ENCODE assay signal across 4 fruit fly cellular contexts in the genomic region with DNA sequence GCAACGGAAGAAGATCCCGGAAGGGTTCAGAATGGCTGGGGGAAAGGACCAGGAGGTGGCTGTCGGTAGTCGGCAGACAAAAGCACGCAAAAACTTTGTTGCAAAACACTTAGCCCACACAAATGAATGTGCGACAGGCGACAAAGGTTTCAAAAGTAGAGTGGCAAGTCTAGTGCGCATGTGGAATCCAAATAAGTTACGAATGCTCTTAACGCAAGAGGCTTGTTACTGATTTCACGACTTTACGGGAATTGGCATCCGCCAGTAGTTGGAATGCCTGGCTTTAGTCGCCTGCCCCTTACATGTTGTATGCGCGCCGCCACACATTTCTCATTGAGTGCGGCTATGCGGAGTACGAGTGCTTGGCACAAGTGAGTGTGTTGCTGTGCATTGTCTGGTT.
TF ChIP-seq lines count a peak whose summit lies in the region.

No protein-coding gene starts in this region.

- no peak for TF ChIP-seq CTCF in whole organism, embryonic (GFP tag; optimal IDR thresholded peaks at IDR 0.05; lab: Kevin White, UChicago)

TF ChIP-seq in whole organism, embryonic, 481 proteins besides CTCF, POLR2A, EP300 and RAD21 (continues in another document):
- no peak for TF ChIP-seq B-H1 (GFP tag; IDR thresholded peaks at IDR 0.05; lab: Robert Waterston, UW)
- no peak for TF ChIP-seq CG9797 (GFP tag; optimal IDR thresholded peaks at IDR 0.05; lab: Kevin White, UChicago)
- no peak for TF ChIP-seq Trl (optimal IDR thresholded peaks at IDR 0.05; lab: Kevin White, UChicago)
- no peak for TF ChIP-seq Trl (GFP tag; optimal IDR thresholded peaks at IDR 0.05; lab: Kevin White, UChicago)
- TF ChIP-seq CG15479 (GFP tag; optimal IDR thresholded peaks at IDR 0.05; lab: Kevin White, UChicago), result no peak
- TF ChIP-seq pan (optimal IDR thresholded peaks at IDR 0.05; lab: Kevin White, UChicago), result no peak
- TF ChIP-seq pan (GFP tag; optimal IDR thresholded peaks at IDR 0.05 in 1 of 2, IDR thresholded peaks at IDR 0.05 in 1 of 2), result peak in 1 of 2 experiments; percentile 16
- TF ChIP-seq CG5953 (GFP tag; IDR thresholded peaks at IDR 0.05; lab: Robert Waterston, UW), result no peak
- no peak for TF ChIP-seq prd (optimal IDR thresholded peaks at IDR 0.05; lab: Kevin White, UChicago)
- TF ChIP-seq prd (GFP tag; IDR thresholded peaks at IDR 0.05; lab: Robert Waterston, UW), result peak; percentile 25; the same call in 1 of the 3 replicates
- peak; percentile 7 for TF ChIP-seq CG1603 (tag; optimal IDR thresholded peaks at IDR 0.05; lab: Kevin White, UChicago)
- no peak for TF ChIP-seq oc (tag; optimal IDR thresholded peaks at IDR 0.05; lab: Kevin White, UChicago)
- no peak for TF ChIP-seq gt (GFP tag; IDR thresholded peaks at IDR 0.05; lab: Robert Waterston, UW)
- peak; percentile 8 for TF ChIP-seq CG18599 (GFP tag; optimal IDR thresholded peaks at IDR 0.05; lab: Kevin White, UChicago)
- no peak for TF ChIP-seq her (GFP tag; optimal IDR thresholded peaks at IDR 0.05; lab: Kevin White, UChicago)
- TF ChIP-seq sob (GFP tag; IDR thresholded peaks at IDR 0.05; lab: Robert Waterston, UW), result 0 out of 2 replicates have a peak, but pooled peaks have one; percentile 15
- TF ChIP-seq Drgx (GFP tag; IDR thresholded peaks at IDR 0.05; lab: Robert Waterston, UW), result peak; percentile 41; the same call in 1 of the 2 replicates
- no peak for TF ChIP-seq Taf1 (GFP tag; IDR thresholded peaks at IDR 0.05; lab: Robert Waterston, UW)
- no peak for TF ChIP-seq Gug (GFP tag; IDR thresholded peaks at IDR 0.05; lab: Robert Waterston, UW)
- peak; percentile 42; the same call in 2 of the 3 replicates for TF ChIP-seq row (GFP tag; IDR thresholded peaks at IDR 0.05; lab: Robert Waterston, UW)
- no peak for TF ChIP-seq inv (GFP tag; IDR thresholded peaks at IDR 0.05; lab: Robert Waterston, UW; ENCODE audit: partially characterized antibody)

TF ChIP-seq in whole organism, prepupa, 60 proteins besides CTCF, POLR2A, EP300 and RAD21 (continues in another document):
- TF ChIP-seq fd59A (GFP tag; optimal IDR thresholded peaks at IDR 0.05; lab: Kevin White, UChicago) (no peak), ss (GFP tag; optimal IDR thresholded peaks at IDR 0.05; lab: Kevin White, UChicago) (no peak), Hr39 (GFP tag; optimal IDR thresholded peaks at IDR 0.05; lab: Kevin White, UChicago) (peak; percentile 38), Sox14 (GFP tag; optimal IDR thresholded peaks at IDR 0.05; lab: Kevin White, UChicago) (peak; percentile 23), CG3032 (tag; optimal IDR thresholded peaks at IDR 0.05; lab: Kevin White, UChicago) (no peak), CG11762 (GFP tag; optimal IDR thresholded peaks at IDR 0.05; lab: Kevin White, UChicago; ENCODE audit: insufficient read depth) (no peak), achi (GFP tag; optimal IDR thresholded peaks at IDR 0.05; lab: Kevin White, UChicago) (peak; percentile 6), CG11902 (GFP tag; optimal IDR thresholded peaks at IDR 0.05; lab: Kevin White, UChicago) (no peak), svp (GFP tag; lab: Kevin White, UChicago) (peak; percentile 14), CG11294 (GFP tag; IDR thresholded peaks at IDR 0.05; lab: Robert Waterston, UW) (no peak), Ets21C (GFP tag; optimal IDR thresholded peaks at IDR 0.05; lab: Kevin White, UChicago) (peak; percentile 22), CG32006 (GFP tag; optimal IDR thresholded peaks at IDR 0.05; lab: Kevin White, UChicago) (peak; percentile 46), CG15336 (GFP tag; IDR thresholded peaks at IDR 0.05; lab: Robert Waterston, UW) (peak; percentile 49; the same call in 1 of the 2 replicates), net (GFP tag; optimal IDR thresholded peaks at IDR 0.05; lab: Kevin White, UChicago) (no peak), Met (GFP tag; optimal IDR thresholded peaks at IDR 0.05; lab: Kevin White, UChicago) (peak; percentile 38), Lpt (GFP tag; optimal IDR thresholded peaks at IDR 0.05; lab: Kevin White, UChicago) (no peak), Smox (GFP tag; optimal IDR thresholded peaks at IDR 0.05; lab: Kevin White, UChicago) (peak; percentile 33), acj6 (GFP tag; optimal IDR thresholded peaks at IDR 0.05; lab: Kevin White, UChicago) (peak; percentile 28), fd85E (GFP tag; optimal IDR thresholded peaks at IDR 0.05; lab: Kevin White, UChicago) (no peak), lz (GFP tag; optimal IDR thresholded peaks at IDR 0.05; lab: Kevin White, UChicago) (peak; percentile 20), CG34406 (GFP tag; optimal IDR thresholded peaks at IDR 0.05; lab: Kevin White, UChicago) (no peak), Blimp-1 (GFP tag; optimal IDR thresholded peaks at IDR 0.05; lab: Kevin White, UChicago) (no peak), esn (GFP tag; optimal IDR thresholded peaks at IDR 0.05; lab: Kevin White, UChicago) (peak; percentile 12)

TF ChIP-seq in whole organism, pupa, 21 proteins besides CTCF, POLR2A, EP300 and RAD21:
- TF ChIP-seq D1 (tag; optimal IDR thresholded peaks at IDR 0.05; lab: Kevin White, UChicago) (no peak), gl (tag; optimal IDR thresholded peaks at IDR 0.05; lab: Kevin White, UChicago) (no peak), CG17806 (tag; optimal IDR thresholded peaks at IDR 0.05; lab: Kevin White, UChicago) (no peak), CG12605 (GFP tag; IDR thresholded peaks at IDR 0.05; lab: Robert Waterston, UW) (no peak), CG32121 (GFP tag; IDR thresholded peaks at IDR 0.05; lab: Robert Waterston, UW) (0 out of 2 replicates have a peak, but pooled peaks have one; percentile 31), EcR (GFP tag; optimal IDR thresholded peaks at IDR 0.05; lab: Kevin White, UChicago) (no peak), CG13204 (GFP tag; optimal IDR thresholded peaks at IDR 0.05; lab: Kevin White, UChicago) (no peak), CG15710 (tag; optimal IDR thresholded peaks at IDR 0.05; lab: Kevin White, UChicago) (peak; percentile 15), CG9948 (tag; optimal IDR thresholded peaks at IDR 0.05; lab: Kevin White, UChicago) (peak; percentile 12), Pif1B (GFP tag; optimal IDR thresholded peaks at IDR 0.05; lab: Kevin White, UChicago) (no peak), CG14655 (GFP tag; optimal IDR thresholded peaks at IDR 0.05; lab: Kevin White, UChicago) (peak; percentile 31), CG4496 (GFP tag; IDR thresholded peaks at IDR 0.05; lab: Robert Waterston, UW) (peak; percentile 62; the same call in 2 of the 3 replicates), Ets98B (GFP tag; IDR thresholded peaks at IDR 0.05; lab: Robert Waterston, UW) (peak; percentile 55; the same call in 1 of the 2 replicates), Snoo (tag; optimal IDR thresholded peaks at IDR 0.05; lab: Kevin White, UChicago) (no peak), Pif1A (GFP tag; optimal IDR thresholded peaks at IDR 0.05; lab: Kevin White, UChicago) (peak; percentile 35), fd96Ca (GFP tag; IDR thresholded peaks at IDR 0.05; lab: Robert Waterston, UW) (no peak; the same call in 2 of the 3 replicates), rn (GFP tag; IDR thresholded peaks at IDR 0.05; lab: Robert Waterston, UW) (no peak), CG10348 (GFP tag; IDR thresholded peaks at IDR 0.05; lab: Robert Waterston, UW) (no peak), CG34367 (tag; optimal IDR thresholded peaks at IDR 0.05; lab: Kevin White, UChicago) (no peak), CG8301 (tag; optimal IDR thresholded peaks at IDR 0.05; lab: Kevin White, UChicago) (no peak), CG8159 (tag; optimal IDR thresholded peaks at IDR 0.05; lab: Kevin White, UChicago) (no peak)

TF ChIP-seq in whole organism, wandering third instar larva, 38 proteins besides CTCF, POLR2A, EP300 and RAD21:
- TF ChIP-seq rgr (GFP tag; optimal IDR thresholded peaks at IDR 0.05; lab: Kevin White, UChicago), result peak; percentile 8
- TF ChIP-seq jim (GFP tag; optimal IDR thresholded peaks at IDR 0.05; lab: Kevin White, UChicago), result no peak
- peak; percentile 2 for TF ChIP-seq h (GFP tag; optimal IDR thresholded peaks at IDR 0.05; lab: Kevin White, UChicago)
- TF ChIP-seq foxo (GFP tag; optimal IDR thresholded peaks at IDR 0.05; lab: Kevin White, UChicago), result peak in 1 of 2 experiments; percentile 46
- peak; percentile 9 for TF ChIP-seq ey (GFP tag; optimal IDR thresholded peaks at IDR 0.05; lab: Kevin White, UChicago)
TF ChIP-seq in whole organism, wandering third instar larva: peak in this region for 4.
